Fruit fly (Drosophila melanogaster): ENCODE measurements around the gene NP15.6.

NP15.6 gene

DNA sequence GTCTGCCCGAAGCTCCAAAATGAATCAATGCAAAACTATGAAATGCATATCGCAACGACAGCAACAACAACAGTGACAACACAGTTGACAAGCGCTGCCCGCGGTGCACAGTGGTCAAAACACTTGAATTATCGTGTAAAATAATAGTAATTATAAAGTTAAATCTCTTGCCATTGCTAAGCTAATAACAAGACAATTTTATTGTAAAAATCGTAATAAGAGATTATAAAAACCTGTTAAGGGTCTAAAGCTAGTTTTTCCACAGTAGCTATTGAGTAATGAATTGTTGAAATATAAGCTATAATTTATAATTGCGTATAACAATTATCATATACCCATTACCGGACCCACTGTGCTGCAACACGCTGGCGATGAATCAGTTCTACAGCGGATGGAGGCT, 45.8 kb downstream of the NP15.6 start (continued):
- TF ChIP-seq Hand (GFP tag; optimal IDR thresholded peaks at IDR 0.05) (no peak), CG7987 (GFP tag; optimal IDR thresholded peaks at IDR 0.05) (no peak), NfI (GFP tag; optimal IDR thresholded peaks at IDR 0.05) (no peak), Asciz (GFP tag; optimal IDR thresholded peaks at IDR 0.05) (peak; percentile 62), CG42726 (GFP tag; IDR thresholded peaks at IDR 0.05; ENCODE audit: partially characterized antibody) (no peak), jigr1 (GFP tag; IDR thresholded peaks at IDR 0.05) (no peak), CG3838 (GFP tag; optimal IDR thresholded peaks at IDR 0.05) (no peak), ab (GFP tag; optimal IDR thresholded peaks at IDR 0.05) (no peak), CG43689 (GFP tag; IDR thresholded peaks at IDR 0.05) (no peak), dimm (GFP tag; IDR thresholded peaks at IDR 0.05) (no peak), Ets65A (GFP tag) (peak; percentile 33), az2 (GFP tag; optimal IDR thresholded peaks at IDR 0.05) (peak; percentile 46), chm (GFP tag; IDR thresholded peaks at IDR 0.05) (no peak), trh (GFP tag; optimal IDR thresholded peaks at IDR 0.05) (no peak), CG8944 (GFP tag; optimal IDR thresholded peaks at IDR 0.05) (no peak), CG31441 (GFP tag; IDR thresholded peaks at IDR 0.05) (peak; percentile 79), danr (GFP tag; IDR thresholded peaks at IDR 0.05) (0 out of 2 replicates have a peak, but pooled peaks have one; percentile 12), bcd (GFP tag; optimal IDR thresholded peaks at IDR 0.05) (peak; percentile 37), cad (GFP tag; optimal IDR thresholded peaks at IDR 0.05) (no peak), CG4820 (GFP tag; optimal IDR thresholded peaks at IDR 0.05) (peak; percentile 35), corto (GFP tag; optimal IDR thresholded peaks at IDR 0.05) (no peak), org-1 (GFP tag; optimal IDR thresholded peaks at IDR 0.05) (peak; percentile 26), CG10321 (GFP tag; IDR thresholded peaks at IDR 0.05) (no peak), CG4328 (GFP tag; optimal IDR thresholded peaks at IDR 0.05) (no peak), CG30431 (GFP tag; optimal IDR thresholded peaks at IDR 0.05) (peak; percentile 44), Dek (tag; optimal IDR thresholded peaks at IDR 0.05) (no peak), zfh2 (GFP tag; optimal IDR thresholded peaks at IDR 0.05) (no peak), rib (GFP tag; IDR thresholded peaks at IDR 0.05) (no peak), Bdp1 (GFP tag; optimal IDR thresholded peaks at IDR 0.05) (no peak), CG2678 (tag; optimal IDR thresholded peaks at IDR 0.05) (peak; percentile 69), kay (GFP tag; optimal IDR thresholded peaks at IDR 0.05) (peak; percentile 27), CG2712 (tag; optimal IDR thresholded peaks at IDR 0.05) (peak; percentile 86), ssp (GFP tag; IDR thresholded peaks at IDR 0.05) (no peak), ash1 (GFP tag; optimal IDR thresholded peaks at IDR 0.05) (no peak), CG8359 (GFP tag; optimal IDR thresholded peaks at IDR 0.05; ENCODE audit: borderline replicate concordance) (peak; percentile 11), CG9876 (GFP tag; optimal IDR thresholded peaks at IDR 0.05) (no peak), CkIIα-i1 (GFP tag; IDR thresholded peaks at IDR 0.05) (no peak), slbo (GFP tag; IDR thresholded peaks at IDR 0.05) (no peak), Six4 (GFP tag; optimal IDR thresholded peaks at IDR 0.05) (no peak), sim (GFP tag; IDR thresholded peaks at IDR 0.05) (no peak), ase (GFP tag; IDR thresholded peaks at IDR 0.05) (no peak), CG10565 (GFP tag; optimal IDR thresholded peaks at IDR 0.05) (no peak), fd3F (GFP tag; optimal IDR thresholded peaks at IDR 0.05) (no peak), CG6175 (GFP tag; IDR thresholded peaks at IDR 0.05) (no peak), grn (GFP tag; optimal IDR thresholded peaks at IDR 0.05) (no peak), CG12155 (GFP tag; optimal IDR thresholded peaks at IDR 0.05) (no peak), Scr (GFP tag; IDR thresholded peaks at IDR 0.05; ENCODE audit: partially characterized antibody) (no peak), ara (GFP tag; IDR thresholded peaks at IDR 0.05) (peak; percentile 71; the same call in 1 of the 2 replicates), CG13123 (GFP tag; optimal IDR thresholded peaks at IDR 0.05) (no peak), CG14965 (GFP tag; optimal IDR thresholded peaks at IDR 0.05; ENCODE audit: borderline replicate concordance) (no peak), CG1603 (tag; optimal IDR thresholded peaks at IDR 0.05) (peak; percentile 59), fru (optimal IDR thresholded peaks at IDR 0.05) (no peak), Dref (GFP tag; IDR thresholded peaks at IDR 0.05) (no peak)

Measured in whole organism, embryonic.